Worm (Caenorhabditis elegans) whole organism, L4/young adult: ENCODE data around the gene C44B12.6.

Experiments used
- W03F9.2 ChIP-seq: fragments of 150-350 bp; optimal IDR thresholded peaks from 2 replicates; lab custom pipeline; 2014; ENCODE audit warnings: missing biosample characterization, missing genetic modification characterization
- dao-5 ChIP-seq: sonication (generic microtip); optimal IDR thresholded peaks from 2 replicates; lab custom pipeline; 2016; ENCODE audit warnings: missing genotype, missing genetic modification characterization, moderate library complexity, missing compliant biosample characterization
- him-1 ChIP-seq: sonication (generic microtip); optimal IDR thresholded peaks from 2 replicates; lab custom pipeline; 2016; ENCODE audit warnings: missing genotype, missing genetic modification reagents, missing genetic modification characterization, missing compliant biosample characterization

DNA sequence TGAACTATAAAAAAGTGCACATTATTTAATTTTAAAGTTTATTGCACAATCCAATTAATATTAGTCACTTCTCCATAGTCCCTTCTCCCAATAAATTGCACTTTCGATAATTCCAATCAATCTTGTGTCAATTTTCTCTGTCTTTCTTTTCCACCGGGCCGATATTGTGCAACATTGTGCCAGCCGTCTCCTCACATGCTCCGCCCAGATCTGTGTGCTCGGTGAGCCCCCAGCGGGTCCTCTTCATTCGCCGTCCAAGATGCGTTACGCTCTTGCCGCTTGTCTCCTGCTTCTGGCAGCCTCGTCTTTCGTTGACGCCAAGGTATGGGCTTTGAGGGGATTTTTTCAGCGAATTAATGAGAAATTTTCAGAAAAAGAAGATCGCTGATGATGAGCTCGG, 29.4 kb downstream of the C44B12.6 start, which contains the start of gene ost-1:
- TF ChIP-seq dao-5 (tag; lab: Kevin White, UChicago) = no peak
- no peak for TF ChIP-seq him-1 (tag; lab: Kevin White, UChicago)
- no peak for TF ChIP-seq W03F9.2 (tag; lab: Kevin White, UChicago)
